Worm (Caenorhabditis elegans): ENCODE measurements around the gene F58B4.3.

ce11 chrV:10951655-10952278 lies 22.2 kb downstream of the F58B4.3 start, which contains the start of gene F17C11.4:
- TF ChIP-seq blmp-1 (tag; optimal IDR thresholded peaks at IDR 0.05) (no peak), ces-1 (GFP tag; optimal IDR thresholded peaks at IDR 0.05) (peak; percentile 6), pha-4 (tag; optimal IDR thresholded peaks at IDR 0.05) (no peak), unc-62 (GFP tag; optimal IDR thresholded peaks at IDR 0.05) (no peak), mep-1 (tag; optimal IDR thresholded peaks at IDR 0.05) (no peak), M03D4.4 (tag; optimal IDR thresholded peaks at IDR 0.05) (no peak), ceh-83 (GFP tag; optimal IDR thresholded peaks at IDR 0.05) (no peak)
